Fruit fly (Drosophila melanogaster) whole organism, embryonic: ENCODE measurements around the gene CG7432.

Experiments used
- Abd-B ChIP-seq: fragments of 200-800 bp; sonication (Bioruptor generic); optimal IDR thresholded peaks from 2 replicates; lab custom pipeline; 2018; ENCODE audit warnings: missing biosample characterization, mild to moderate bottlenecking, missing genetic modification characterization, moderate library complexity
- Bdp1 ChIP-seq: fragments of 200-800 bp; sonication (Bioruptor generic); optimal IDR thresholded peaks from 3 replicates; lab custom pipeline; 2016; ENCODE audit warnings: missing biosample characterization, missing genetic modification characterization
- Bgb ChIP-seq: fragments of 200-800 bp; sonication (Bioruptor generic); IDR thresholded peaks from 2 replicates; pipeline ENCODE4 v1.3.6; 2022; ENCODE audit warnings: missing biosample characterization, missing genetic modification characterization; ENCODE audit not compliant: partially characterized antibody
- CG10321 ChIP-seq: fragments of 200-800 bp; sonication (Bioruptor generic); IDR thresholded peaks from 2 replicates; pipeline ENCODE4 v1.3.6; 2022; ENCODE audit warnings: missing biosample characterization, missing genetic modification characterization
- CG11560 ChIP-seq: fragments of 200-800 bp; sonication (Bioruptor generic); IDR thresholded peaks from 3 replicates; pipeline ENCODE4 v1.3.6; 2022; ENCODE audit warnings: missing biosample characterization, missing genetic modification characterization
- CG12104 ChIP-seq: fragments of 200-800 bp; sonication (Bioruptor generic); optimal IDR thresholded peaks from 3 replicates; lab custom pipeline; 2016; ENCODE audit warnings: missing biosample characterization, missing genetic modification characterization
- CG13287 ChIP-seq: fragments of 200-800 bp; sonication (Bioruptor generic); IDR thresholded peaks from 2 replicates; pipeline ENCODE4 v1.3.6; 2022; ENCODE audit warnings: missing biosample characterization, missing genetic modification characterization; ENCODE audit not compliant: partially characterized antibody
- CG14860 ChIP-seq: fragments of 200-800 bp; sonication (Bioruptor generic); IDR thresholded peaks from 3 replicates; pipeline ENCODE4 v1.3.6; 2022; ENCODE audit warnings: missing biosample characterization, missing genetic modification characterization; ENCODE audit not compliant: partially characterized antibody
- CG14965 ChIP-seq: fragments of 200-800 bp; sonication (Bioruptor generic); optimal IDR thresholded peaks from 2 replicates; lab custom pipeline; 2016; ENCODE audit warnings: missing biosample characterization, missing genetic modification characterization, borderline replicate concordance
- CG15696 ChIP-seq: fragments of 200-800 bp; sonication (Bioruptor generic); optimal IDR thresholded peaks from 2 replicates; lab custom pipeline; 2019; ENCODE audit warnings: missing biosample characterization, mild to moderate bottlenecking, missing genetic modification characterization, moderate library complexity
- CG16813 ChIP-seq: fragments of 200-800 bp; sonication (Bioruptor generic); IDR thresholded peaks from 3 replicates; pipeline ENCODE4 v1.3.6; 2022; ENCODE audit warnings: missing biosample characterization, missing genetic modification characterization; ENCODE audit not compliant: partially characterized antibody
- CG17385 ChIP-seq: fragments of 200-800 bp; sonication (Bioruptor generic); optimal IDR thresholded peaks from 3 replicates; lab custom pipeline; 2018; ENCODE audit warnings: missing biosample characterization, mild to moderate bottlenecking, missing genetic modification characterization
- CG2712 ChIP-seq: fragments of 200-800 bp; optimal IDR thresholded peaks from 3 replicates; lab custom pipeline; 2019; ENCODE audit warnings: missing biosample characterization, mild to moderate bottlenecking, missing genetic modification characterization, moderate library complexity
- CG31388 ChIP-seq: fragments of 200-800 bp; sonication (Bioruptor generic); optimal IDR thresholded peaks from 2 replicates; lab custom pipeline; 2016; ENCODE audit warnings: missing biosample characterization, missing genetic modification characterization
- CG42726 ChIP-seq: fragments of 200-800 bp; sonication (Bioruptor generic); IDR thresholded peaks from 2 replicates; pipeline ENCODE4 v1.3.6; 2022; ENCODE audit warnings: missing biosample characterization, missing genetic modification characterization; ENCODE audit not compliant: partially characterized antibody
- CG6654 ChIP-seq: fragments of 200-800 bp; sonication (Bioruptor generic); optimal IDR thresholded peaks from 2 replicates; lab custom pipeline; 2017; ENCODE audit warnings: missing biosample characterization, mild to moderate bottlenecking, missing genetic modification characterization
- CG6791 ChIP-seq: fragments of 200-800 bp; sonication (Bioruptor generic); IDR thresholded peaks from 3 replicates; pipeline ENCODE4 v1.3.6; 2022; ENCODE audit warnings: missing biosample characterization, missing genetic modification characterization; ENCODE audit not compliant: partially characterized antibody
- CrebB ChIP-seq: fragments of 200-800 bp; sonication (Bioruptor generic); optimal IDR thresholded peaks from 3 replicates; lab custom pipeline; 2018; ENCODE audit warnings: missing biosample characterization, mild to moderate bottlenecking, missing genetic modification characterization
- Dref ChIP-seq: fragments of 200-800 bp; sonication (Bioruptor generic); IDR thresholded peaks from 2 replicates; pipeline ENCODE4 v1.3.6; 2022; ENCODE audit warnings: missing biosample characterization, missing genetic modification characterization
- HLH4C ChIP-seq: fragments of 200-800 bp; sonication (Bioruptor generic); IDR thresholded peaks from 3 replicates; pipeline ENCODE4 v1.3.6; 2022; ENCODE audit warnings: missing biosample characterization, missing genetic modification characterization; ENCODE audit not compliant: partially characterized antibody
- Opbp ChIP-seq: fragments of 200-800 bp; sonication (Bioruptor generic); IDR thresholded peaks from 3 replicates; pipeline ENCODE4 v1.3.6; 2022; ENCODE audit warnings: missing biosample characterization, missing genetic modification characterization; ENCODE audit not compliant: partially characterized antibody
- Pdp1 ChIP-seq, 2 experiments: fragments of 200-800 bp; sonication (Bioruptor generic); optimal IDR thresholded peaks; 3 replicates each; lab custom pipeline; 2016; ENCODE audit warnings: missing biosample characterization in 2 of 2, missing genetic modification characterization in 2 of 2, mild to moderate bottlenecking in 1 of 2, moderate library complexity in 1 of 2
- Scr ChIP-seq: fragments of 200-800 bp; sonication (Bioruptor generic); IDR thresholded peaks from 2 replicates; pipeline ENCODE4 v1.3.6; 2022; ENCODE audit warnings: missing biosample characterization, missing genetic modification characterization; ENCODE audit not compliant: partially characterized antibody
- Sox100B ChIP-seq: fragments of 200-800 bp; sonication (Bioruptor generic); optimal IDR thresholded peaks from 3 replicates; lab custom pipeline; 2018; ENCODE audit warnings: missing biosample characterization, mild to moderate bottlenecking, missing genetic modification characterization
- TFAM ChIP-seq: fragments of 200-800 bp; sonication (Bioruptor generic); optimal IDR thresholded peaks from 2 replicates; lab custom pipeline; 2017; ENCODE audit warnings: missing biosample characterization, missing genetic modification characterization, inconsistent platforms
- Vsx1 ChIP-seq: fragments of 200-800 bp; sonication (Bioruptor generic); optimal IDR thresholded peaks from 2 replicates; lab custom pipeline; 2017; ENCODE audit warnings: missing biosample characterization, mild to moderate bottlenecking, missing genetic modification characterization, missing genetic modification reagents
- amos ChIP-seq: fragments of 200-800 bp; sonication (Bioruptor generic); IDR thresholded peaks from 2 replicates; pipeline ENCODE4 v1.3.6; 2022; ENCODE audit warnings: missing biosample characterization, missing genetic modification characterization; ENCODE audit not compliant: partially characterized antibody
- ato ChIP-seq: fragments of 200-800 bp; sonication (Bioruptor generic); IDR thresholded peaks from 2 replicates; pipeline ENCODE4 v1.3.6; 2022; ENCODE audit warnings: missing biosample characterization, missing genetic modification characterization; ENCODE audit not compliant: partially characterized antibody
- bbx ChIP-seq: fragments of 200-800 bp; sonication (Bioruptor generic); IDR thresholded peaks from 2 replicates; pipeline ENCODE4 v1.3.6; 2022; ENCODE audit warnings: missing biosample characterization, missing genetic modification characterization; ENCODE audit not compliant: partially characterized antibody
- croc ChIP-seq: fragments of 200-800 bp; sonication (Bioruptor generic); conservative IDR thresholded peaks from 3 replicates; pipeline ENCODE4 v1.3.6; 2022; ENCODE audit warnings: missing biosample characterization, missing genetic modification characterization
- dan ChIP-seq: fragments of 200-800 bp; sonication (Bioruptor generic); IDR thresholded peaks from 2 replicates; pipeline ENCODE4 v1.3.6; 2022; ENCODE audit warnings: missing biosample characterization, missing genetic modification characterization
- hb ChIP-seq: fragments of 200-800 bp; sonication (Bioruptor generic); IDR thresholded peaks from 3 replicates; pipeline ENCODE4 v1.3.6; 2022; ENCODE audit warnings: missing biosample characterization, missing genetic modification characterization; ENCODE audit not compliant: partially characterized antibody
- jigr1 ChIP-seq: fragments of 200-800 bp; sonication (Bioruptor generic); IDR thresholded peaks from 3 replicates; pipeline ENCODE4 v1.3.6; 2022; ENCODE audit warnings: missing biosample characterization, missing genetic modification characterization
- ken ChIP-seq: fragments of 200-800 bp; sonication (Bioruptor generic); IDR thresholded peaks from 3 replicates; pipeline ENCODE4 v1.3.6; 2022; ENCODE audit warnings: missing biosample characterization, missing genetic modification characterization
- knrl ChIP-seq: fragments of 200-800 bp; sonication (Bioruptor generic); IDR thresholded peaks from 3 replicates; pipeline ENCODE4 v1.3.6; 2022; ENCODE audit warnings: missing biosample characterization, missing genetic modification characterization; ENCODE audit not compliant: partially characterized antibody
- mirr ChIP-seq: fragments of 200-800 bp; sonication (Bioruptor generic); optimal IDR thresholded peaks from 3 replicates; lab custom pipeline; 2018; ENCODE audit warnings: missing biosample characterization, mild to moderate bottlenecking, missing genetic modification characterization
- mld ChIP-seq: fragments of 200-800 bp; sonication (Bioruptor generic); IDR thresholded peaks from 3 replicates; pipeline ENCODE4 v1.3.6; 2022; ENCODE audit warnings: missing biosample characterization, missing genetic modification characterization; ENCODE audit not compliant: partially characterized antibody
- nau ChIP-seq: fragments of 200-800 bp; sonication (Bioruptor generic); optimal IDR thresholded peaks from 3 replicates; lab custom pipeline; 2017; ENCODE audit warnings: missing biosample characterization, mild to moderate bottlenecking, missing genetic modification characterization, missing genetic modification reagents
- nom ChIP-seq: fragments of 200-800 bp; sonication (Bioruptor generic); optimal IDR thresholded peaks from 2 replicates; lab custom pipeline; 2017; ENCODE audit warnings: missing biosample characterization, missing genetic modification characterization, mild to moderate bottlenecking, moderate library complexity, missing genetic modification reagents
- sna ChIP-seq: fragments of 200-800 bp; sonication (Bioruptor generic); IDR thresholded peaks from 2 replicates; pipeline ENCODE4 v1.3.6; 2022; ENCODE audit warnings: missing biosample characterization, missing genetic modification characterization; ENCODE audit not compliant: partially characterized antibody
- tna ChIP-seq: fragments of 200-800 bp; sonication (Bioruptor generic); IDR thresholded peaks from 2 replicates; pipeline ENCODE4 v1.3.6; 2022; ENCODE audit warnings: missing biosample characterization, missing genetic modification characterization; ENCODE audit not compliant: partially characterized antibody
- toy ChIP-seq: fragments of 200-800 bp; sonication (Bioruptor generic); IDR thresholded peaks from 2 replicates; pipeline ENCODE4 v1.3.6; 2022; ENCODE audit warnings: missing biosample characterization, missing genetic modification characterization
- trh ChIP-seq: fragments of 200-800 bp; sonication (Bioruptor generic); optimal IDR thresholded peaks from 2 replicates; lab custom pipeline; 2016; ENCODE audit warnings: missing biosample characterization, missing genetic modification characterization
- vnd ChIP-seq: fragments of 200-800 bp; sonication (Bioruptor generic); IDR thresholded peaks from 3 replicates; pipeline ENCODE4 v1.3.6; 2022; ENCODE audit warnings: missing biosample characterization, missing genetic modification characterization; ENCODE audit not compliant: partially characterized antibody

Gene CG7432

DNA sequence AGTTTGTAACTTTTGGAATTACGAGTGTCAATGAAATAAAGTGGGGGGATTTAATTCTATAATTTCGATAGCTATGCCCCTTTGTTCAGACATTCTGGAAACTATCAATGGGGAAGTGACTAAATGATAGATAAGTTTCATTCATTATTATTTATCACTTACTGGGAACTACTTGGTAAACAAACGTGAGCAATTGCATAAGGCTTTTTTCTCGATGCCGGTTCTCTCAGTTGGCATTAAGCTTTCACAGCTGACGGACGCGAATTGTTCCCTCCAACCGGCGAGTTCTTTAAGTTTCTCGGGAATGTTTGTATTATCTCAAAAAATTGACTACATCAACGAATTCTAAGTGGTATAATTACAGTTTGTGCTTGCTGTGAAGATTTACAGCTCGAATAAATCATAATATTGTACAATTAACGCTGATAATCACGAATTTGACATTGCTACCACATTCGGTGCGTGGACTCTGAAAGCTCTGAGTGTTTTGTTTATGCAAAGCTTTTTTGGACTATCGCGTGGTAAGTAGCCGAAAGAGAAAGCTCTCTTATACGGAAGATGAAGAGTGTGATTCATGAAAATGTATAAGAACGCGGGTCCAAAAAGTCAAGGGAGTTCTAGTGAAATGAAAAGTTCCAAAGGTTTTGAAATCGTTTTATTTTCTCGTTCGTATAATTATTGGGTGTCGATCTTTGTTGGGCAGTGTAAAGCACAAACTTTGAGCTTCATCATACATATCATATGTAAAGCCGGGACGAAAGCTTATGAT lies 6.6 kb downstream of the CG7432 start, which contains the start of gene Naam (continued):
- TF ChIP-seq ken (GFP tag; lab: Robert Waterston, UW) (0 out of 3 replicates have a peak, but pooled peaks have one; percentile 49), Sox100B (GFP tag; lab: Kevin White, UChicago) (no peak), mirr (GFP tag; lab: Kevin White, UChicago) (peak; percentile 52), CG2712 (peak; percentile 77), CG14965 (peak; percentile 8), nom (GFP tag; lab: Kevin White, UChicago) (no peak), CG31388 (no peak), dan (GFP tag; lab: Robert Waterston, UW) (no peak), nau (GFP tag; lab: Kevin White, UChicago) (peak; percentile 61), ato (no peak), Dref (GFP tag; lab: Robert Waterston, UW) (no peak), CG11560 (tag; lab: Robert Waterston, UW) (no peak), TFAM (GFP tag; lab: Kevin White, UChicago) (no peak), Pdp1 (GFP tag; optimal IDR thresholded peaks at IDR 0.05; lab: Kevin White, UChicago) (peak; percentile 74 to 98), trh (GFP tag; lab: Kevin White, UChicago) (no peak), toy (no peak), CG17385 (GFP tag; lab: Kevin White, UChicago) (peak; percentile 73), Vsx1 (GFP tag; lab: Kevin White, UChicago) (peak; percentile 47), CG10321 (GFP tag; lab: Robert Waterston, UW) (no peak; the same call in 1 of the 2 replicates), CG15696 (tag; lab: Kevin White, UChicago) (no peak)
- TF ChIP-seq, all 482 proteins: peak for 332

DNA sequence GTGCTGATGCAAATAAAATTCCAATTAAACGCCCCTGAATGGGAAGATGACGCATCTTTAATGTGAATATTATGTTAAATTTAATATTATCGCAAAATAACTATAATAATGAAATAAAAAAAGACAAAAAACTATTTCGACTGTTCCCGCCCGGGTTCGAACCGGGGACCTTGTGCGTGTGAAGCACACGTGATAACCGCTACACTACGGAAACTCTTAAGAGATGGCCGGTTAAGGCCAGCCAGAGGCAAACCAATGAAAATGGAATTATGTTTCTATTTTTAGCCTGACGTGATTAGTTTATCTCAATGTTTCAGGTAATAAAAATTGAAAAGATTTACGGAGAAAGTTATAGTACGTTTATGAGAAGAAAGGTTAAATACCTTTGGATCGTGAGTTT lies 7.3 kb downstream of the CG7432 start:
- TF ChIP-seq CrebB (tag; lab: Kevin White, UChicago) = no peak
- no peak for TF ChIP-seq croc
- 0 out of 2 replicates have a peak, but pooled peaks have one; percentile 44 for TF ChIP-seq bbx
- TF ChIP-seq jigr1 (GFP tag; lab: Robert Waterston, UW) = no peak
- peak; percentile 50; the same call in 1 of the 2 replicates for TF ChIP-seq ato
- no peak for TF ChIP-seq dan (GFP tag; lab: Robert Waterston, UW)
- TF ChIP-seq Opbp = peak; percentile 76; the same call in 2 of the 3 replicates
- TF ChIP-seq tna (GFP tag; lab: Robert Waterston, UW) = peak; percentile 58; the same call in 1 of the 2 replicates
- TF ChIP-seq vnd = 0 out of 3 replicates have a peak, but pooled peaks have one; percentile 30
- TF ChIP-seq Bgb = peak; percentile 77
- TF ChIP-seq knrl (GFP tag; lab: Robert Waterston, UW) = peak; percentile 38; the same call in 1 of the 3 replicates
- peak; percentile 55; the same call in 2 of the 3 replicates for TF ChIP-seq HLH4C (GFP tag; lab: Robert Waterston, UW)
- TF ChIP-seq CG12104 (GFP tag; lab: Kevin White, UChicago) = peak; percentile 16
- peak; percentile 32; the same call in 1 of the 2 replicates for TF ChIP-seq sna (GFP tag; lab: Robert Waterston, UW)
- TF ChIP-seq CG14860 (GFP tag; lab: Robert Waterston, UW) = 0 out of 3 replicates have a peak, but pooled peaks have one; percentile 32
- TF ChIP-seq Scr = peak; percentile 59
- peak; percentile 71; the same call in 1 of the 2 replicates for TF ChIP-seq amos
- peak; percentile 58; the same call in 1 of the 2 replicates for TF ChIP-seq CG42726 (GFP tag; lab: Robert Waterston, UW)
- 0 out of 2 replicates have a peak, but pooled peaks have one; percentile 3 for TF ChIP-seq CG13287 (GFP tag; lab: Robert Waterston, UW)
- TF ChIP-seq Abd-B = no peak
- peak; percentile 37; the same call in 1 of the 3 replicates for TF ChIP-seq CG6791 (GFP tag; lab: Robert Waterston, UW)
- peak; percentile 75; the same call in 2 of the 3 replicates for TF ChIP-seq mld (GFP tag; lab: Robert Waterston, UW)
- TF ChIP-seq CG16813 (GFP tag; lab: Robert Waterston, UW) = peak; percentile 75
- 0 out of 3 replicates have a peak, but pooled peaks have one; percentile 55 for TF ChIP-seq hb
- TF ChIP-seq Bdp1 (GFP tag; lab: Kevin White, UChicago) = peak; percentile 97
- TF ChIP-seq CG6654 (GFP tag; lab: Kevin White, UChicago) = no peak
